Fruit fly (Drosophila melanogaster) whole organism, embryonic: ENCODE measurements around the gene Lipt2.

ENCODE experiments used
- Bdp1 ChIP-seq: fragments of 200-800 bp; sonication (Bioruptor generic); optimal IDR thresholded peaks from 3 replicates; lab custom pipeline; 2016; ENCODE audit warnings: missing biosample characterization, missing genetic modification characterization
- C15 ChIP-seq: fragments of 200-800 bp; sonication (Bioruptor generic); IDR thresholded peaks from 3 replicates; pipeline ENCODE4 v1.3.6; 2022; ENCODE audit warnings: missing biosample characterization, missing genetic modification characterization
- CG10147 ChIP-seq: fragments of 200-800 bp; sonication (Bioruptor generic); optimal IDR thresholded peaks from 2 replicates; lab custom pipeline; 2019; ENCODE audit warnings: missing biosample characterization, mild to moderate bottlenecking, missing genetic modification characterization, moderate library complexity
- CG10209 ChIP-seq: fragments of 200-800 bp; sonication (Bioruptor generic); optimal IDR thresholded peaks from 3 replicates; lab custom pipeline; 2017; ENCODE audit warnings: missing biosample characterization, mild to moderate bottlenecking, missing genetic modification characterization, missing genetic modification reagents
- CG13123 ChIP-seq: fragments of 200-800 bp; sonication (Bioruptor generic); optimal IDR thresholded peaks from 2 replicates; lab custom pipeline; 2016; ENCODE audit warnings: missing biosample characterization, missing genetic modification characterization
- CG14860 ChIP-seq: fragments of 200-800 bp; sonication (Bioruptor generic); IDR thresholded peaks from 3 replicates; pipeline ENCODE4 v1.3.6; 2022; ENCODE audit warnings: missing biosample characterization, missing genetic modification characterization; ENCODE audit not compliant: partially characterized antibody
- CG17186 ChIP-seq: fragments of 200-800 bp; sonication (Bioruptor generic); optimal IDR thresholded peaks from 3 replicates; lab custom pipeline; 2017; ENCODE audit warnings: missing biosample characterization, missing genetic modification reagents, missing genetic modification characterization
- CG2116 ChIP-seq: fragments of 200-800 bp; sonication (Bioruptor generic); optimal IDR thresholded peaks from 3 replicates; lab custom pipeline; 2018; ENCODE audit warnings: missing biosample characterization, mild to moderate bottlenecking, missing genetic modification characterization
- CG2202 ChIP-seq: fragments of 200-800 bp; sonication (Bioruptor generic); optimal IDR thresholded peaks from 2 replicates; lab custom pipeline; 2018; ENCODE audit warnings: missing biosample characterization, mild to moderate bottlenecking, missing genetic modification characterization
- CG2875 ChIP-seq: fragments of 200-800 bp; sonication (Bioruptor generic); optimal IDR thresholded peaks from 2 replicates; lab custom pipeline; 2017; ENCODE audit warnings: missing biosample characterization, mild to moderate bottlenecking, missing genetic modification characterization, missing genetic modification reagents
- CG31388 ChIP-seq: fragments of 200-800 bp; sonication (Bioruptor generic); optimal IDR thresholded peaks from 2 replicates; lab custom pipeline; 2016; ENCODE audit warnings: missing biosample characterization, missing genetic modification characterization
- CG3281 ChIP-seq: fragments of 200-800 bp; sonication (Bioruptor generic); optimal IDR thresholded peaks from 3 replicates; lab custom pipeline; 2017; ENCODE audit warnings: missing biosample characterization, mild to moderate bottlenecking, missing genetic modification characterization
- CG43689 ChIP-seq: fragments of 200-800 bp; sonication (Bioruptor generic); IDR thresholded peaks from 2 replicates; pipeline ENCODE4 v1.3.6; 2022; ENCODE audit warnings: missing biosample characterization, missing genetic modification characterization
- CG5180 ChIP-seq: fragments of 200-800 bp; sonication (Bioruptor generic); optimal IDR thresholded peaks from 3 replicates; lab custom pipeline; 2017; ENCODE audit warnings: missing biosample characterization, missing genetic modification characterization, mild to moderate bottlenecking, moderate library complexity, missing genetic modification reagents
- CG6854 ChIP-seq: fragments of 200-800 bp; sonication (Bioruptor generic); optimal IDR thresholded peaks from 3 replicates; lab custom pipeline; 2017; ENCODE audit warnings: missing biosample characterization, mild to moderate bottlenecking, missing genetic modification characterization
- CG7357 ChIP-seq: fragments of 200-800 bp; sonication (Bioruptor generic); IDR thresholded peaks from 3 replicates; pipeline ENCODE4 v1.3.6; 2022; ENCODE audit warnings: missing biosample characterization, missing genetic modification characterization
- CG7963 ChIP-seq: fragments of 200-800 bp; sonication (Bioruptor generic); IDR thresholded peaks from 3 replicates; pipeline ENCODE4 v1.3.6; 2022; ENCODE audit warnings: missing biosample characterization, missing genetic modification characterization; ENCODE audit not compliant: partially characterized antibody
- CG9817 ChIP-seq: fragments of 200-800 bp; sonication (Bioruptor generic); optimal IDR thresholded peaks from 2 replicates; lab custom pipeline; 2018; ENCODE audit warnings: missing biosample characterization, mild to moderate bottlenecking, missing genetic modification characterization, moderate library complexity
- H2.0 ChIP-seq: fragments of 200-800 bp; sonication (Bioruptor generic); IDR thresholded peaks from 2 replicates; pipeline ENCODE4 v1.3.6; 2022; ENCODE audit warnings: missing biosample characterization, missing genetic modification characterization
- HLH54F ChIP-seq: fragments of 200-800 bp; sonication (Bioruptor generic); optimal IDR thresholded peaks from 3 replicates; lab custom pipeline; 2016; ENCODE audit warnings: missing biosample characterization, missing genetic modification characterization
- Hr78 ChIP-seq, 2 experiments: fragments of 200-800 bp in 1 of 2; fragments of >200 bp in 1 of 2; sonication (Bioruptor generic) in 1 of 2; optimal IDR thresholded peaks; 2 replicates each; lab custom pipeline; 2017 to 2019; ENCODE audit warnings: missing biosample characterization in 2 of 2, missing genetic modification characterization in 2 of 2, mild to moderate bottlenecking in 1 of 2, moderate library complexity in 1 of 2
- MTF-1 ChIP-seq: fragments of 200-800 bp; sonication (Bioruptor generic); optimal IDR thresholded peaks from 2 replicates; lab custom pipeline; 2018; ENCODE audit warnings: missing biosample characterization, mild to moderate bottlenecking, missing genetic modification characterization, borderline replicate concordance
- Med ChIP-seq: fragments of 200-800 bp; sonication (Bioruptor generic); peaks from one replicate; lab custom pipeline; 2016; ENCODE audit warnings: missing biosample characterization, missing genetic modification characterization, mild to moderate bottlenecking, inconsistent platforms, moderate library complexity
- Myb ChIP-seq: fragments of 200-800 bp; sonication (Bioruptor generic); optimal IDR thresholded peaks from 2 replicates; lab custom pipeline; 2016; ENCODE audit warnings: missing biosample characterization, missing genetic modification characterization
- Scr ChIP-seq: fragments of 200-800 bp; sonication (Bioruptor generic); IDR thresholded peaks from 2 replicates; pipeline ENCODE4 v1.3.6; 2022; ENCODE audit warnings: missing biosample characterization, missing genetic modification characterization; ENCODE audit not compliant: partially characterized antibody
- Sin3A ChIP-seq: fragments of >200 bp; optimal IDR thresholded peaks from 2 replicates; lab custom pipeline; 2018
- Six4 ChIP-seq: fragments of 200-800 bp; sonication (Bioruptor generic); optimal IDR thresholded peaks from 2 replicates; lab custom pipeline; 2016; ENCODE audit warnings: missing biosample characterization, missing genetic modification characterization
- Sox100B ChIP-seq: fragments of 200-800 bp; sonication (Bioruptor generic); optimal IDR thresholded peaks from 3 replicates; lab custom pipeline; 2018; ENCODE audit warnings: missing biosample characterization, mild to moderate bottlenecking, missing genetic modification characterization
- Sry-β ChIP-seq: fragments of 200-800 bp; sonication (Bioruptor generic); optimal IDR thresholded peaks from 2 replicates; lab custom pipeline; 2018; ENCODE audit warnings: missing biosample characterization, mild to moderate bottlenecking, missing genetic modification characterization, moderate library complexity
- Taf1 ChIP-seq: fragments of 200-800 bp; sonication (Bioruptor generic); IDR thresholded peaks from 2 replicates; pipeline ENCODE4 v1.3.6; 2022; ENCODE audit warnings: missing biosample characterization, missing genetic modification characterization
- amos ChIP-seq: fragments of 200-800 bp; sonication (Bioruptor generic); IDR thresholded peaks from 2 replicates; pipeline ENCODE4 v1.3.6; 2022; ENCODE audit warnings: missing biosample characterization, missing genetic modification characterization; ENCODE audit not compliant: partially characterized antibody
- chinmo ChIP-seq: fragments of 200-800 bp; sonication (Bioruptor generic); IDR thresholded peaks from 4 replicates; pipeline ENCODE4 v1.3.6; 2022; ENCODE audit warnings: missing biosample characterization, missing genetic modification characterization; ENCODE audit not compliant: partially characterized antibody
- croc ChIP-seq: fragments of 200-800 bp; sonication (Bioruptor generic); conservative IDR thresholded peaks from 3 replicates; pipeline ENCODE4 v1.3.6; 2022; ENCODE audit warnings: missing biosample characterization, missing genetic modification characterization
- dati ChIP-seq: fragments of 200-800 bp; sonication (Bioruptor generic); IDR thresholded peaks from 2 replicates; pipeline ENCODE4 v1.3.6; 2022; ENCODE audit warnings: missing biosample characterization, missing genetic modification characterization
- fd64A ChIP-seq: fragments of 200-800 bp; sonication (Bioruptor generic); optimal IDR thresholded peaks from 3 replicates; lab custom pipeline; 2018; ENCODE audit warnings: missing biosample characterization, mild to moderate bottlenecking, missing genetic modification characterization
- ftz-f1 ChIP-seq: fragments of 200-800 bp; sonication (Bioruptor generic); optimal IDR thresholded peaks from 2 replicates; lab custom pipeline; 2016; ENCODE audit warnings: missing biosample characterization, missing genetic modification characterization
- grn ChIP-seq: fragments of 200-800 bp; sonication (Bioruptor generic); optimal IDR thresholded peaks from 3 replicates; lab custom pipeline; 2017; ENCODE audit warnings: missing biosample characterization, missing genetic modification characterization
- hth ChIP-seq: fragments of >200 bp; optimal IDR thresholded peaks from 2 replicates; lab custom pipeline; 2017; ENCODE audit warnings: inconsistent platforms
- inv ChIP-seq: fragments of 200-800 bp; sonication (Bioruptor generic); IDR thresholded peaks from 2 replicates; pipeline ENCODE4 v1.3.6; 2022; ENCODE audit warnings: missing biosample characterization, missing genetic modification characterization; ENCODE audit not compliant: partially characterized antibody
- nau ChIP-seq: fragments of 200-800 bp; sonication (Bioruptor generic); optimal IDR thresholded peaks from 3 replicates; lab custom pipeline; 2017; ENCODE audit warnings: missing biosample characterization, mild to moderate bottlenecking, missing genetic modification characterization, missing genetic modification reagents
- pita ChIP-seq: fragments of 200-800 bp; sonication (Bioruptor generic); optimal IDR thresholded peaks from 2 replicates; lab custom pipeline; 2017; ENCODE audit warnings: missing biosample characterization, mild to moderate bottlenecking, missing genetic modification characterization
- psq ChIP-seq: fragments of 200-800 bp; sonication (Bioruptor generic); optimal IDR thresholded peaks from 2 replicates; lab custom pipeline; 2017; ENCODE audit warnings: missing biosample characterization, missing genetic modification characterization
- sens ChIP-seq: fragments of 200-800 bp; sonication (Bioruptor generic); peaks from one replicate; lab custom pipeline; 2016; ENCODE audit warnings: missing biosample characterization, missing genetic modification characterization
- sens-2 ChIP-seq: fragments of 200-800 bp; sonication (Bioruptor generic); IDR thresholded peaks from 2 replicates; pipeline ENCODE4 v1.3.6; 2022; ENCODE audit warnings: missing biosample characterization, missing genetic modification characterization
- shn ChIP-seq: fragments of 200-800 bp; sonication (Bioruptor generic); optimal IDR thresholded peaks from 3 replicates; lab custom pipeline; 2016; ENCODE audit warnings: missing biosample characterization, missing genetic modification characterization
- sim ChIP-seq: fragments of 200-800 bp; sonication (Bioruptor generic); IDR thresholded peaks from 2 replicates; pipeline ENCODE4 v1.3.6; 2022; ENCODE audit warnings: missing biosample characterization, missing genetic modification characterization
- slou ChIP-seq: fragments of 200-800 bp; sonication (Bioruptor generic); optimal IDR thresholded peaks from 3 replicates; lab custom pipeline; 2016; ENCODE audit warnings: missing biosample characterization, missing genetic modification characterization
- trem ChIP-seq: fragments of 200-800 bp; optimal IDR thresholded peaks from 3 replicates; lab custom pipeline; 2019; ENCODE audit warnings: missing biosample characterization, mild to moderate bottlenecking, missing genetic modification characterization, moderate library complexity
- unc-4 ChIP-seq: fragments of 200-800 bp; sonication (Bioruptor generic); IDR thresholded peaks from 2 replicates; pipeline ENCODE4 v1.3.6; 2022; ENCODE audit warnings: missing biosample characterization, missing genetic modification characterization; ENCODE audit not compliant: partially characterized antibody
- vnd ChIP-seq: fragments of 200-800 bp; sonication (Bioruptor generic); IDR thresholded peaks from 3 replicates; pipeline ENCODE4 v1.3.6; 2022; ENCODE audit warnings: missing biosample characterization, missing genetic modification characterization; ENCODE audit not compliant: partially characterized antibody
- vvl ChIP-seq: fragments of 200-800 bp; sonication (Bioruptor generic); IDR thresholded peaks from 2 replicates; pipeline ENCODE4 v1.3.6; 2022; ENCODE audit warnings: missing biosample characterization, missing genetic modification characterization

Lipt2 gene

dm6 chr3R:4437113-4437512, at the start of gene Lipt2, which contains the start of gene CG14650 (continued):
- peak; percentile 35 for TF ChIP-seq Six4 (GFP tag; lab: Kevin White, UChicago)
- no peak for TF ChIP-seq pita (GFP tag; lab: Kevin White, UChicago)
- no peak for TF ChIP-seq chinmo
- peak; percentile 63 for TF ChIP-seq vvl (GFP tag; lab: Robert Waterston, UW)
- TF ChIP-seq Myb: peak; percentile 92
- TF ChIP-seq Taf1 (GFP tag; lab: Robert Waterston, UW): no peak
- TF ChIP-seq Sox100B: no peak
- no peak for TF ChIP-seq CG2875
- TF ChIP-seq CG7963 (GFP tag; lab: Robert Waterston, UW): no peak
- peak; percentile 62 for TF ChIP-seq unc-4 (GFP tag; lab: Robert Waterston, UW)
- TF ChIP-seq amos (GFP tag; lab: Robert Waterston, UW): peak; percentile 65
- TF ChIP-seq CG31388 (GFP tag; lab: Kevin White, UChicago): no peak
- TF ChIP-seq Scr (GFP tag; lab: Robert Waterston, UW): peak; percentile 68
- TF ChIP-seq psq (GFP tag; lab: Kevin White, UChicago): no peak
- no peak for TF ChIP-seq CG6854
- peak; percentile 46 for TF ChIP-seq CG13123 (GFP tag; lab: Kevin White, UChicago)
- peak; percentile 96 for TF ChIP-seq CG2116
- no peak for TF ChIP-seq slou (GFP tag; lab: Kevin White, UChicago)
- no peak for TF ChIP-seq sens-2 (GFP tag; lab: Robert Waterston, UW)
- no peak for TF ChIP-seq MTF-1 (GFP tag; lab: Kevin White, UChicago)
- TF ChIP-seq hth (lab: Kevin White, UChicago): no peak
- TF ChIP-seq Bdp1 (GFP tag; lab: Kevin White, UChicago): peak; percentile 38
- peak; percentile 62 for TF ChIP-seq CG9817 (tag; lab: Kevin White, UChicago)
- TF ChIP-seq CG10147 (GFP tag; lab: Kevin White, UChicago): peak; percentile 58
- TF ChIP-seq sim (GFP tag; lab: Robert Waterston, UW): no peak
- TF ChIP-seq ftz-f1 (GFP tag; lab: Kevin White, UChicago): peak; percentile 36
- peak; percentile 47 for TF ChIP-seq CG10209 (GFP tag; lab: Kevin White, UChicago)
- peak; percentile 28 for TF ChIP-seq H2.0
- peak; percentile 90 for TF ChIP-seq CG3281 (GFP tag; lab: Kevin White, UChicago)
- no peak for TF ChIP-seq CG43689 (GFP tag; lab: Robert Waterston, UW)
- no peak for TF ChIP-seq CG14860 (GFP tag; lab: Robert Waterston, UW)
- peak; percentile 76 for TF ChIP-seq HLH54F (GFP tag; lab: Kevin White, UChicago)
- no peak for TF ChIP-seq nau
- TF ChIP-seq sens (GFP tag; lab: Kevin White, UChicago): peak; percentile 93
- peak; percentile 37 for TF ChIP-seq CG2202
- TF ChIP-seq fd64A (GFP tag; lab: Kevin White, UChicago): no peak
- TF ChIP-seq CG7357 (GFP tag; lab: Robert Waterston, UW): no peak
- TF ChIP-seq trem: peak; percentile 89
- peak; percentile 94 for TF ChIP-seq Med (GFP tag; lab: Kevin White, UChicago)
- TF ChIP-seq grn (GFP tag; lab: Kevin White, UChicago): no peak
- no peak for TF ChIP-seq croc (GFP tag; lab: Robert Waterston, UW)
- TF ChIP-seq C15 (GFP tag; lab: Robert Waterston, UW): no peak
- TF ChIP-seq CG5180: no peak
- TF ChIP-seq CG17186 (GFP tag; lab: Kevin White, UChicago): peak; percentile 52
- peak; percentile 63 for TF ChIP-seq shn
- TF ChIP-seq inv (GFP tag; lab: Robert Waterston, UW): peak; percentile 31; the same call in 1 of the 2 replicates
- TF ChIP-seq Hr78 (GFP tag; optimal IDR thresholded peaks at IDR 0.05; lab: Kevin White, UChicago): peak in 1 of 2 experiments; percentile 81
- no peak for TF ChIP-seq Sry-β (GFP tag; lab: Kevin White, UChicago)
- TF ChIP-seq dati: no peak
- TF ChIP-seq vnd (GFP tag; lab: Robert Waterston, UW): peak; percentile 47; the same call in 1 of the 3 replicates
- peak; percentile 83 for TF ChIP-seq Sin3A (lab: Kevin White, UChicago)
